Worm (Caenorhabditis elegans) whole organism, young adult: ENCODE results near the gene nprl-3.

ENCODE experiments used
- B0336.3 ChIP-seq: fragments of 200-800 bp; sonication (Bioruptor generic); IDR thresholded peaks from 2 replicates; pipeline ENCODE4 v1.3.6; 2022; ENCODE audit warnings: missing genetic modification characterization, missing compliant biosample characterization
- F37B4.10 ChIP-seq: fragments of 200-800 bp; sonication (Bioruptor generic); IDR thresholded peaks from 2 replicates; pipeline ENCODE4 v1.3.6; 2022; ENCODE audit warnings: missing genetic modification characterization, missing compliant biosample characterization
- F52B5.7 ChIP-seq: sonication (generic microtip); optimal IDR thresholded peaks from 2 replicates; lab custom pipeline; 2016; ENCODE audit warnings: mild to moderate bottlenecking, missing genetic modification characterization, missing compliant biosample characterization
- F55B11.4 ChIP-seq: sonication (generic microtip); optimal IDR thresholded peaks from 2 replicates; lab custom pipeline; 2016; ENCODE audit warnings: missing compliant biosample characterization, missing genetic modification characterization, borderline replicate concordance; ENCODE audit not compliant: insufficient read depth
- F57C9.4 ChIP-seq: sonication (generic microtip); optimal IDR thresholded peaks from 2 replicates; lab custom pipeline; 2017; ENCODE audit warnings: mild to moderate bottlenecking, missing genetic modification characterization, missing compliant biosample characterization
- T07F8.4 ChIP-seq: sonication (generic microtip); optimal IDR thresholded peaks from 2 replicates; lab custom pipeline; 2016; ENCODE audit warnings: mild to moderate bottlenecking, missing genetic modification characterization, moderate library complexity, missing compliant biosample characterization
- Y53F4B.3 ChIP-seq: fragments of 200-800 bp; sonication (Bioruptor generic); IDR thresholded peaks from 2 replicates; pipeline ENCODE4 v1.3.6; 2022; ENCODE audit warnings: missing genetic modification reagents, missing genetic modification characterization, missing compliant biosample characterization
- Y79H2A.3 ChIP-seq: fragments of 200-800 bp; sonication (Bioruptor generic); conservative IDR thresholded peaks from 2 replicates; pipeline ENCODE4 v1.3.6; 2022; ENCODE audit warnings: missing genetic modification reagents, missing genetic modification characterization, missing compliant biosample characterization
- Y95B8A.8 ChIP-seq: fragments of 200-800 bp; sonication (Bioruptor generic); IDR thresholded peaks from 2 replicates; pipeline ENCODE4 v1.3.6; 2022; ENCODE audit warnings: missing genetic modification reagents, missing genetic modification characterization, missing compliant biosample characterization
- aptf-2 ChIP-seq: fragments of 200-800 bp; sonication (Bioruptor generic); conservative IDR thresholded peaks from 2 replicates; pipeline ENCODE4 v1.3.6; 2022; ENCODE audit warnings: missing genetic modification reagents, missing genetic modification characterization, missing compliant biosample characterization
- attf-5 ChIP-seq: fragments of 200-800 bp; sonication (Bioruptor generic); optimal IDR thresholded peaks from 2 replicates; lab custom pipeline; 2018; ENCODE audit warnings: mild to moderate bottlenecking, missing genetic modification characterization, missing compliant biosample characterization
- bed-1 ChIP-seq: fragments of 200-800 bp; sonication (Bioruptor generic); IDR thresholded peaks from 2 replicates; pipeline ENCODE4 v1.3.6; 2022; ENCODE audit warnings: missing genetic modification reagents, missing genetic modification characterization, missing compliant biosample characterization
- ceh-27 ChIP-seq: fragments of 200-800 bp; sonication (Bioruptor generic); optimal IDR thresholded peaks from 2 replicates; lab custom pipeline; 2018; ENCODE audit warnings: mild to moderate bottlenecking, missing genetic modification characterization, moderate library complexity, missing compliant biosample characterization
- ceh-79 ChIP-seq: sonication (generic microtip); optimal IDR thresholded peaks from 2 replicates; lab custom pipeline; 2017; ENCODE audit warnings: mild to moderate bottlenecking, missing genetic modification characterization, missing compliant biosample characterization
- ekl-4 ChIP-seq: fragments of 200-800 bp; sonication (Bioruptor generic); IDR thresholded peaks from 2 replicates; pipeline ENCODE4 v1.3.6; 2022; ENCODE audit warnings: missing genetic modification reagents, missing genetic modification characterization, missing compliant biosample characterization
- gei-17 ChIP-seq: fragments of 200-800 bp; sonication (Bioruptor generic); optimal IDR thresholded peaks from 2 replicates; lab custom pipeline; 2018; ENCODE audit warnings: mild to moderate bottlenecking, missing genetic modification characterization, missing compliant biosample characterization
- him-1 ChIP-seq: sonication (generic microtip); optimal IDR thresholded peaks from 2 replicates; lab custom pipeline; 2016; ENCODE audit warnings: missing genotype, missing genetic modification reagents, missing genetic modification characterization, missing compliant biosample characterization
- hmg-1.2 ChIP-seq: fragments of 200-800 bp; sonication (Bioruptor generic); IDR thresholded peaks from 2 replicates; pipeline ENCODE4 v1.3.6; 2022; ENCODE audit warnings: missing genetic modification reagents, missing genetic modification characterization, missing compliant biosample characterization
- lag-1 ChIP-seq: fragments of 200-800 bp; sonication (Bioruptor generic); IDR thresholded peaks from 2 replicates; pipeline ENCODE4 v1.3.6; 2022; ENCODE audit warnings: missing genetic modification reagents, missing genetic modification characterization, missing compliant biosample characterization
- lin-26 ChIP-seq: fragments of 200-800 bp; sonication (Bioruptor generic); IDR thresholded peaks from 2 replicates; pipeline ENCODE4 v1.3.6; 2022; ENCODE audit warnings: missing genetic modification reagents, missing genetic modification characterization, missing compliant biosample characterization
- lin-35 ChIP-seq, 3 experiments: fragments of 150-350 bp in 2 of 3; sonication (generic microtip) in 1 of 3; optimal IDR thresholded peaks; 2 replicates each; lab custom pipeline; 2014 to 2018; ENCODE audit warnings: missing biosample characterization in 3 of 3, missing genetic modification characterization in 3 of 3, missing genetic modification reagents in 3 of 3
- lin-40 ChIP-seq: sonication (generic microtip); optimal IDR thresholded peaks from 2 replicates; lab custom pipeline; 2016; ENCODE audit warnings: missing genetic modification characterization, mild to moderate bottlenecking, missing compliant biosample characterization, missing genotype, missing genetic modification reagents
- lin-54 ChIP-seq: fragments of 200-800 bp; sonication (Bioruptor generic); optimal IDR thresholded peaks from 2 replicates; lab custom pipeline; 2018; ENCODE audit warnings: mild to moderate bottlenecking, missing genetic modification characterization, missing compliant biosample characterization
- madf-3 ChIP-seq: fragments of 200-800 bp; sonication (Bioruptor generic); IDR thresholded peaks from 2 replicates; pipeline ENCODE4 v1.3.6; 2022; ENCODE audit warnings: missing genetic modification reagents, missing genetic modification characterization, missing compliant biosample characterization
- madf-6 ChIP-seq: fragments of 200-800 bp; sonication (Bioruptor generic); IDR thresholded peaks from 2 replicates; pipeline ENCODE4 v1.3.6; 2022; ENCODE audit warnings: missing genetic modification reagents, missing genetic modification characterization, missing compliant biosample characterization
- mcd-1 ChIP-seq: fragments of 200-800 bp; sonication (Bioruptor generic); IDR thresholded peaks from 2 replicates; pipeline ENCODE4 v1.3.6; 2022; ENCODE audit warnings: missing genetic modification reagents, missing genetic modification characterization, missing compliant biosample characterization
- mes-4 ChIP-seq: sonication (generic microtip); optimal IDR thresholded peaks from 2 replicates; lab custom pipeline; 2016; ENCODE audit warnings: missing genotype, missing genetic modification characterization, missing compliant biosample characterization
- mxl-1 ChIP-seq: sonication (generic microtip); optimal IDR thresholded peaks from 2 replicates; lab custom pipeline; 2016; ENCODE audit warnings: missing genetic modification characterization, missing compliant biosample characterization
- nfya-2 ChIP-seq: fragments of 200-800 bp; sonication (Bioruptor generic); IDR thresholded peaks from 2 replicates; pipeline ENCODE4 v1.3.6; 2022; ENCODE audit warnings: missing genetic modification reagents, missing genetic modification characterization, missing compliant biosample characterization
- nhr-27 ChIP-seq: fragments of 200-800 bp; sonication (Bioruptor generic); optimal IDR thresholded peaks from 2 replicates; lab custom pipeline; 2018; ENCODE audit warnings: mild to moderate bottlenecking, missing genetic modification characterization, moderate library complexity, missing compliant biosample characterization
- nhr-80 ChIP-seq: sonication (generic microtip); optimal IDR thresholded peaks from 2 replicates; lab custom pipeline; 2016; ENCODE audit warnings: missing genetic modification characterization, missing compliant biosample characterization
- rcor-1 ChIP-seq: fragments of 200-800 bp; sonication (Bioruptor generic); IDR thresholded peaks from 2 replicates; pipeline ENCODE4 v1.3.6; 2022; ENCODE audit warnings: missing genetic modification reagents, missing genetic modification characterization, missing compliant biosample characterization
- repo-1 ChIP-seq: sonication (generic microtip); optimal IDR thresholded peaks from 2 replicates; lab custom pipeline; 2017; ENCODE audit warnings: mild to moderate bottlenecking, missing genetic modification characterization, missing compliant biosample characterization
- snpc-1.3 ChIP-seq: sonication (generic microtip); optimal IDR thresholded peaks from 2 replicates; lab custom pipeline; 2017; ENCODE audit warnings: missing genetic modification characterization, mild to moderate bottlenecking, missing compliant biosample characterization, antibody characterized with exemption, moderate library complexity, missing genotype, missing genetic modification reagents; ENCODE audit not compliant: insufficient read depth
- snpc-3.4 ChIP-seq: sonication (generic microtip); optimal IDR thresholded peaks from 2 replicates; lab custom pipeline; 2017; ENCODE audit warnings: missing genetic modification characterization, mild to moderate bottlenecking, missing compliant biosample characterization, antibody characterized with exemption, moderate library complexity, missing genotype, missing genetic modification reagents
- tlf-1 ChIP-seq: fragments of 200-800 bp; sonication (Bioruptor generic); optimal IDR thresholded peaks from 2 replicates; lab custom pipeline; 2018; ENCODE audit warnings: mild to moderate bottlenecking, missing genetic modification characterization, missing compliant biosample characterization
- unc-130 ChIP-seq: sonication (generic microtip); optimal IDR thresholded peaks from 2 replicates; lab custom pipeline; 2016; ENCODE audit warnings: missing genetic modification reagents, missing genetic modification characterization, missing compliant biosample characterization
- zfh-2 ChIP-seq: fragments of 200-800 bp; sonication (Bioruptor generic); conservative IDR thresholded peaks from 2 replicates; pipeline ENCODE4 v1.3.6; 2022; ENCODE audit warnings: missing genetic modification reagents, missing genetic modification characterization, missing compliant biosample characterization
- ztf-18 ChIP-seq: sonication (generic microtip); optimal IDR thresholded peaks from 2 replicates; lab custom pipeline; 2016; ENCODE audit warnings: missing genotype, mild to moderate bottlenecking, missing genetic modification characterization, missing compliant biosample characterization
- ztf-26 ChIP-seq: sonication (generic microtip); optimal IDR thresholded peaks from 2 replicates; lab custom pipeline; 2017; ENCODE audit warnings: missing genetic modification characterization, missing compliant biosample characterization

Gene nprl-3

DNA sequence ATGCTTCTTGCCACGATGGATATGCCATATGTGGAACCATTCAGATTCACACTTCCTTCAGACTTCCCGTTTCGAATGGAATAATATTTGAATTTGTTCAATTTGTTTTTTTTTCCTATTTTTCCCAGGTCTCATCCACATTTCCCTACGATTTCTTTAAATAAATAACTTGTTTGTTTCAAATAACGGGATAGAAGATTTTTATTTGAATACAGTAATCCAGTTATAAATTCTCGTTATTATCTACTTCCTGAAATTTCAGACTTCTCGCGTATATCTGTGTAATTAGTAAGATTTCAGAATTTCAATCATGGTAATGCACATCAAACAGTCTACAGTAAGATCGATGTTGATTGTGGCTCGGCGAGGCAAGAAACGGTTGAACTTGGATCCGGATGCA lies 3.2 kb downstream of the nprl-3 start, which contains the start of gene F35H10.5:
Gene F35H10.5, plus strand, starts transcription at position 301 of the 400 bp plus-strand sequence.
- TF ChIP-seq gei-17 (GFP tag; lab: Kevin White, UChicago) (no peak), ceh-79 (tag; lab: Kevin White, UChicago) (no peak), mcd-1 (GFP tag; lab: Robert Waterston, UW) (no peak), nfya-2 (GFP tag; lab: Robert Waterston, UW) (no peak), madf-6 (no peak), Y95B8A.8 (no peak), F57C9.4 (tag; lab: Kevin White, UChicago) (no peak), ztf-18 (tag; lab: Kevin White, UChicago) (no peak)

- TF ChIP-seq ekl-4 (GFP tag; lab: Robert Waterston, UW) (peak; percentile 65), lin-40 (peak; percentile 13), zfh-2 (no peak), ztf-26 (peak; percentile 37), hmg-1.2 (GFP tag; lab: Robert Waterston, UW) (peak; percentile 31; the same call in 1 of the 2 replicates), lin-26 (GFP tag; lab: Robert Waterston, UW) (0 out of 2 replicates have a peak, but pooled peaks have one; percentile 21)
These were observed 4.6 kb downstream of the nprl-3 start for ce11 chrIV:8301925-8302324.

DNA sequence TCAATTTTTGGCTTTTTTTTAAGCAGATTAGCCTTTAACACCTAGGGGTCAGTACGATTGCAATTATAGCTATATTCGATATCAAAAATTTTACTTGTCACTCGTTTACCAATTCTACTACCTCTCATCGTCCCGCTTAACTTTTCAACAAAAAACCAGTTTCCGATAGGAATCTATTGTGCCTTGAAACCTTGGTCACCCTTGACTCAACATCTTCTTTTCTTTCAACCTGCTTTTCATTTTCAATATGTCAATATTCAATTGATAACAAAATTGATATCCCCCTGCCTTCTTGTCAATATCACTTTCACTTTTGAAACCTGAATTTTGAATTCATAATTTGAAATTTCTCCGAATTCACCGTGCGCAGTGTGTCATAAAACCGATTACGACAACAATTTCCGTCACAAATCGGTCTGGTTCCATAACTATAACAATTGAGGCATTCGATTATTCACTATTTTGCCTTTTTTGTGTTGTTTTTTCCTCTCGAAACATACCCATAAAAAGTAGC lies 5.4 kb downstream of the nprl-3 start:
- TF ChIP-seq ceh-27 (GFP tag; lab: Kevin White, UChicago) (no peak), rcor-1 (GFP tag; lab: Robert Waterston, UW) (no peak), madf-6 (no peak), attf-5 (GFP tag; lab: Kevin White, UChicago) (no peak), F52B5.7 (no peak), unc-130 (no peak), B0336.3 (GFP tag; lab: Robert Waterston, UW) (no peak), snpc-3.4 (tag; lab: Kevin White, UChicago) (no peak), F57C9.4 (tag; lab: Kevin White, UChicago) (no peak), snpc-1.3 (tag; lab: Kevin White, UChicago) (no peak), him-1 (tag; lab: Kevin White, UChicago) (no peak), ekl-4 (GFP tag; lab: Robert Waterston, UW) (no peak)

DNA sequence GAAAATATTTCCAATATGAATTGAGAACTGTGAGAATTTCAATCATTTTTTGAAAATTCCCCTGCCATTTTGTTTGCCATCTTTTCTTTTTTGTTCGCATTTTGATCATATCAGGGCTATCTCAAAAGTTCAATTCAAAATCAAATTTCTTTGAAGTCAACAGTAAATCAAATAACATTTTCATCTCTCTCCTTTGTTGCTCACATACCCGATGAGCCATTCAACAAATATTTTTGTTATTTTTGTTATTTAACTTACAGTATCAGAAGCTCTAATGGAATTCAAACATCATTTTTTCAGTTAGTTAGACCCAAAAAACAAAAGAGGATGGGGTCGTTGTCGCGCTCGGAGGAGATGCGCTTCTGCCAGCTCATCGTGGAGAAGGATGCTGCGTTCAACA lies 6.4 kb downstream of the nprl-3 start, which contains the start of gene vha-5:
Gene vha-5, plus strand, starts transcription at position 301 of the 400 bp plus-strand sequence.
- no peak for TF ChIP-seq nhr-80
- TF ChIP-seq, all 124 proteins: peak for 0

ce11 chrIV:8307408-8307807 lies 10.1 kb downstream of the nprl-3 start:
- TF ChIP-seq bed-1 (no peak), repo-1 (tag; lab: Kevin White, UChicago) (peak; percentile 59)

DNA sequence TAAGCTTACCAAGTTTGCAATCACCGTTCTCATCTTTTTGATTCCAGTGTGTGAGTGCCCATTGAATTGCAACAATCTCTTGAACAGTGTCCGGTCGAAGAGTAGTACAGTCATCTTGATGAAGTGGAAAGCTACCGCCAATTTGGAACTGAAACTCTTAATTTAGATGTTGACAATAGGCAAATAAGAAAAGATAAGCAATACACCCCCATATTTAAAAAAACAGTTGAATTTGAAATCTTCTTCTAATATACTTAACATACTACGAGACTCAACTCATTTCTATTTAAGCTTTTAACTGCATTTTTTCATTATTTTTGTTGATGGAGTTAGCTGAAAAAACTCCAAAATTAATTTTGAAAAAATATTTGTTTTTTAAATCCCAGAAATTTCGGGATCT lies 14.8 kb downstream of the nprl-3 start:
- TF ChIP-seq unc-130 (no peak), snpc-3.4 (tag; lab: Kevin White, UChicago) (no peak), F37B4.10 (GFP tag; lab: Robert Waterston, UW) (no peak), F55B11.4 (tag; lab: Kevin White, UChicago) (no peak), aptf-2 (no peak), tlf-1 (GFP tag; lab: Kevin White, UChicago) (no peak), lin-35 (GFP tag; optimal IDR thresholded peaks at IDR 0.05; lab: Kevin White, UChicago) (no peak), mes-4 (tag; lab: Kevin White, UChicago) (no peak), T07F8.4 (tag; lab: Kevin White, UChicago) (no peak), lin-54 (GFP tag; lab: Kevin White, UChicago) (no peak), nhr-27 (tag; lab: Kevin White, UChicago) (no peak), madf-3 (GFP tag; lab: Robert Waterston, UW) (no peak), lag-1 (GFP tag; lab: Robert Waterston, UW) (no peak), Y79H2A.3 (GFP tag; lab: Robert Waterston, UW) (no peak), gei-17 (GFP tag; lab: Kevin White, UChicago) (no peak), B0336.3 (GFP tag; lab: Robert Waterston, UW) (no peak), Y53F4B.3 (no peak), mxl-1 (tag; lab: Kevin White, UChicago) (no peak)
- TF ChIP-seq, all 124 proteins: peak for 0
